Worm (Caenorhabditis elegans) whole organism, L1 larva: ENCODE data around the gene ZK370.6.

ENCODE experiments used
- C04F5.9 ChIP-seq: sonication (generic microtip); optimal IDR thresholded peaks from 2 replicates; lab custom pipeline; 2016; ENCODE audit warnings: missing genetic modification characterization, missing compliant biosample characterization
- C16A3.4 ChIP-seq: fragments of 150-350 bp; optimal IDR thresholded peaks from 2 replicates; lab custom pipeline; 2014; ENCODE audit warnings: missing biosample characterization, missing genetic modification characterization
- C34B4.2 ChIP-seq: sonication (generic microtip); optimal IDR thresholded peaks from 2 replicates; lab custom pipeline; 2017; ENCODE audit warnings: mild to moderate bottlenecking, missing genetic modification characterization, missing compliant biosample characterization
- F16B12.6 ChIP-seq: fragments of 150-350 bp; optimal IDR thresholded peaks from 2 replicates; lab custom pipeline; 2014; ENCODE audit warnings: missing biosample characterization, missing genetic modification characterization
- ceh-8 ChIP-seq: fragments of 200-800 bp; sonication (Bioruptor generic); optimal IDR thresholded peaks from 2 replicates; lab custom pipeline; 2018; ENCODE audit warnings: mild to moderate bottlenecking, missing genetic modification characterization, moderate library complexity, missing compliant biosample characterization
- ceh-88 ChIP-seq: fragments of 200-800 bp; sonication (Bioruptor generic); IDR thresholded peaks from 2 replicates; pipeline ENCODE4 v1.3.6; 2022; ENCODE audit warnings: missing genetic modification characterization, missing compliant biosample characterization
- ceh-90 ChIP-seq: sonication (generic microtip); optimal IDR thresholded peaks from 2 replicates; lab custom pipeline; 2016; ENCODE audit warnings: missing genetic modification characterization, missing compliant biosample characterization
- ces-1 ChIP-seq: fragments of 150-350 bp; optimal IDR thresholded peaks from 2 replicates; lab custom pipeline; 2014; ENCODE audit warnings: missing biosample characterization, missing genetic modification reagents, missing genetic modification characterization
- dpl-1 ChIP-seq, 3 experiments: fragments of 150-350 bp in 2 of 3; sonication (generic microtip) in 1 of 3; optimal IDR thresholded peaks; 2 replicates each; lab custom pipeline; 2014 to 2017; ENCODE audit warnings: missing biosample characterization in 3 of 3, missing genetic modification characterization in 3 of 3, missing genetic modification reagents in 3 of 3
- dsc-1 ChIP-seq: sonication (generic microtip); optimal IDR thresholded peaks from 2 replicates; lab custom pipeline; 2016; ENCODE audit warnings: mild to moderate bottlenecking, missing genetic modification characterization, missing compliant biosample characterization
- efl-1 ChIP-seq, 4 experiments: fragments of 150-350 bp; optimal IDR thresholded peaks in 3 of 4; peaks in 1 of 4; 1 replicate in 1 of 4; 2 replicates in 3 of 4; lab custom pipeline; 2014; ENCODE audit warnings: missing biosample characterization in 2 of 4, missing genetic modification characterization in 2 of 4, missing genetic modification reagents in 2 of 4
- elt-2 ChIP-seq: sonication (generic microtip); optimal IDR thresholded peaks from 2 replicates; lab custom pipeline; 2016; ENCODE audit warnings: missing genetic modification characterization, mild to moderate bottlenecking, inconsistent platforms, missing compliant biosample characterization, missing genetic modification reagents
- elt-3 ChIP-seq, 6 experiments: fragments of 150-350 bp in 1 of 6; sonication (generic microtip); optimal IDR thresholded peaks; 2 replicates each; lab custom pipeline; 2017 to 2018; ENCODE audit warnings: missing biosample characterization in 6 of 6, missing genetic modification characterization in 6 of 6, inconsistent platforms in 1 of 6
- ets-5 ChIP-seq: fragments of 200-800 bp; sonication (Bioruptor generic); IDR thresholded peaks from 2 replicates; pipeline ENCODE4 v1.3.6; 2022; ENCODE audit warnings: missing genetic modification characterization, missing compliant biosample characterization
- fkh-10 ChIP-seq: sonication (generic microtip); optimal IDR thresholded peaks from 2 replicates; lab custom pipeline; 2017; ENCODE audit warnings: missing biosample characterization, missing genetic modification reagents, missing genetic modification characterization
- fkh-4 ChIP-seq: sonication (generic microtip); optimal IDR thresholded peaks from 2 replicates; lab custom pipeline; 2016; ENCODE audit warnings: missing compliant biosample characterization, missing genetic modification characterization, borderline replicate concordance
- fos-1 ChIP-seq: fragments of 150-350 bp; optimal IDR thresholded peaks from 2 replicates; lab custom pipeline; 2014; ENCODE audit warnings: missing biosample characterization, missing genetic modification characterization
- grh-1 ChIP-seq: fragments of 200-800 bp; sonication (Bioruptor generic); IDR thresholded peaks from 2 replicates; pipeline ENCODE4 v1.3.6; 2022; ENCODE audit warnings: missing genetic modification reagents, missing genetic modification characterization, missing compliant biosample characterization
- irx-1 ChIP-seq: sonication (generic microtip); optimal IDR thresholded peaks from 2 replicates; lab custom pipeline; 2016; ENCODE audit warnings: missing genetic modification characterization, missing compliant biosample characterization
- lin-15B ChIP-seq: fragments of 150-350 bp; sonication (generic microtip); optimal IDR thresholded peaks from 3 replicates; lab custom pipeline; 2014; ENCODE audit warnings: missing biosample characterization, missing genetic modification characterization
- lin-35 ChIP-seq, 2 experiments: fragments of 150-350 bp; optimal IDR thresholded peaks; 2 replicates each; lab custom pipeline; 2014; ENCODE audit warnings: missing biosample characterization in 2 of 2, missing genetic modification characterization in 2 of 2, missing genetic modification reagents in 2 of 2
- lir-3 ChIP-seq: sonication (generic microtip); optimal IDR thresholded peaks from 2 replicates; lab custom pipeline; 2016; ENCODE audit warnings: mild to moderate bottlenecking, missing genetic modification characterization, moderate library complexity, missing compliant biosample characterization; ENCODE audit not compliant: poor library complexity
- lsy-2 ChIP-seq, 2 experiments: fragments of 150-350 bp; optimal IDR thresholded peaks; 2 replicates each; lab custom pipeline; 2014; ENCODE audit warnings: missing biosample characterization in 2 of 2, missing genetic modification characterization in 2 of 2
- mab-9 ChIP-seq: fragments of 200-800 bp; sonication (Bioruptor generic); IDR thresholded peaks from 2 replicates; pipeline ENCODE4 v1.3.6; 2022; ENCODE audit warnings: missing genetic modification reagents, missing genetic modification characterization, missing compliant biosample characterization
- mdl-1 ChIP-seq, 2 experiments: fragments of 150-350 bp; optimal IDR thresholded peaks; 2 replicates each; lab custom pipeline; 2014 to 2017; ENCODE audit warnings: missing biosample characterization in 2 of 2, missing genetic modification characterization in 2 of 2, inconsistent platforms in 1 of 2
- mef-2 ChIP-seq: fragments of 150-350 bp; optimal IDR thresholded peaks from 2 replicates; lab custom pipeline; 2014; ENCODE audit warnings: missing biosample characterization, missing genetic modification characterization
- nhr-71 ChIP-seq: sonication (generic microtip); optimal IDR thresholded peaks from 2 replicates; lab custom pipeline; 2016; ENCODE audit warnings: mild to moderate bottlenecking, missing genetic modification characterization, moderate library complexity, missing compliant biosample characterization
- nhr-76 ChIP-seq: sonication (generic microtip); optimal IDR thresholded peaks from 2 replicates; lab custom pipeline; 2017; ENCODE audit warnings: missing biosample characterization, missing genetic modification characterization
- nhr-77 ChIP-seq: fragments of 150-350 bp; optimal IDR thresholded peaks from 2 replicates; lab custom pipeline; 2014; ENCODE audit warnings: missing biosample characterization, missing genetic modification characterization
- nhr-85 ChIP-seq: sonication (generic microtip); peaks from one replicate; lab custom pipeline; 2016; ENCODE audit warnings: missing genetic modification characterization, inconsistent platforms, missing compliant biosample characterization
- nhr-90 ChIP-seq: sonication (generic microtip); optimal IDR thresholded peaks from 2 replicates; lab custom pipeline; 2016; ENCODE audit warnings: mild to moderate bottlenecking, missing genetic modification characterization, missing compliant biosample characterization; ENCODE audit not compliant: poor library complexity
- pax-3 ChIP-seq: fragments of 200-800 bp; sonication (Bioruptor generic); optimal IDR thresholded peaks from 2 replicates; lab custom pipeline; 2018; ENCODE audit warnings: mild to moderate bottlenecking, missing genetic modification characterization, moderate library complexity, missing compliant biosample characterization
- snpc-4 ChIP-seq: fragments of 150-350 bp; optimal IDR thresholded peaks from 2 replicates; lab custom pipeline; 2014; ENCODE audit warnings: missing biosample characterization, missing genetic modification characterization
- sox-4 ChIP-seq: sonication (generic microtip); optimal IDR thresholded peaks from 2 replicates; lab custom pipeline; 2016; ENCODE audit warnings: missing genetic modification characterization, missing compliant biosample characterization
- sup-37 ChIP-seq: fragments of 200-800 bp; sonication (Bioruptor generic); optimal IDR thresholded peaks from 2 replicates; lab custom pipeline; 2018; ENCODE audit warnings: mild to moderate bottlenecking, missing genetic modification characterization, missing compliant biosample characterization
- swsn-7 ChIP-seq: sonication (generic microtip); optimal IDR thresholded peaks from 2 replicates; lab custom pipeline; 2016; ENCODE audit warnings: missing genetic modification characterization, missing compliant biosample characterization
- tbx-2 ChIP-seq: sonication (generic microtip); optimal IDR thresholded peaks from 2 replicates; lab custom pipeline; 2016; ENCODE audit warnings: missing genetic modification characterization, missing compliant biosample characterization
- tlp-1 ChIP-seq: fragments of 150-350 bp; optimal IDR thresholded peaks from 2 replicates; lab custom pipeline; 2014; ENCODE audit warnings: missing biosample characterization, missing genetic modification characterization
- unc-130 ChIP-seq: fragments of 150-350 bp; optimal IDR thresholded peaks from 2 replicates; lab custom pipeline; 2017; ENCODE audit warnings: missing biosample characterization, missing genetic modification characterization, inconsistent platforms
- unc-98 ChIP-seq: fragments of 200-800 bp; sonication (Bioruptor generic); IDR thresholded peaks from 2 replicates; pipeline ENCODE4 v1.3.6; 2022; ENCODE audit warnings: missing genetic modification characterization, missing compliant biosample characterization
- vab-15 ChIP-seq: sonication (generic microtip); optimal IDR thresholded peaks from 2 replicates; lab custom pipeline; 2017; ENCODE audit warnings: missing genotype, mild to moderate bottlenecking, missing genetic modification characterization, missing compliant biosample characterization
- zag-1 ChIP-seq: fragments of 150-350 bp; optimal IDR thresholded peaks from 2 replicates; lab custom pipeline; 2014; ENCODE audit warnings: missing biosample characterization, missing genetic modification characterization
- ztf-11 ChIP-seq, 2 experiments: sonication (generic microtip); optimal IDR thresholded peaks; 2 replicates each; lab custom pipeline; 2016 to 2017; ENCODE audit warnings: missing genetic modification characterization in 2 of 2, missing biosample characterization in 1 of 2, missing compliant biosample characterization in 1 of 2
- ztf-4 ChIP-seq: fragments of 150-350 bp; optimal IDR thresholded peaks from 2 replicates; lab custom pipeline; 2014; ENCODE audit warnings: missing biosample characterization, missing genetic modification characterization

ZK370.6 gene

DNA sequence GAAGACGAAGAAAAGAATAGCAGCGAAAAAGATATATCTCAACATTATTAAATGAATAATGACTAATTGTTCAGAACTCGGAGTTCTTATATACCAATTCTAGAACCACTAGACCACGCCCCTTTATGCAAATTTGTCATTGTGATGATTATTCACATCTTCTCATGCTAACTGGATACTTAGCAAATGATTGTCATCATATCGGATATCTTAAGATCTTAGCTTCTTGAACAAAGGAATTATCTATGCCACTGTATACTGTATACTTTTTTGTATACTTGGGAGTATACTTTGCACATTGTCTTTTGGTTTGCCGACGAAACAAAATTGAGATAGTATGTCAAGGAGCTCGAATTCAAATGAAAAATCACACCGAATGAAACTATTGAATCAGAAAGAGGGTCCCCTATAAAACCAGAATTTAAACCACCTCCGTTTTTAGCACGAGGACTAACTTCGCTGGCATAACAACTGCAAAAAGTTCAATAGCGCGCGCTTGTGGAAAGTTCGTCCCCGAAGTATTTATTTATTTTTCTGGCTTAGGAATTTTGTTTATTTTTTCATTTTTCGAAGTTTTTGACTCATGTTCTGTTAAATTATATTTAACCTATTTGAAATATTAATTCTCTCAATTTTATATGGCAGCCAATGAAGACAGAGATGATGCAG, 43.2 kb downstream of the ZK370.6 start, which contains the start of the genes sdz-1 and vps-33.1 (continued):
- no peak for TF ChIP-seq tlp-1 (tag; lab: Kevin White, UChicago)
- TF ChIP-seq elt-3 (tag; optimal IDR thresholded peaks at IDR 0.05; lab: Kevin White, UChicago), result peak in 2 of 6 experiments; percentile 1 to 36
- peak; percentile 10 for TF ChIP-seq fkh-4 (tag; lab: Kevin White, UChicago)
- peak; percentile 55 for TF ChIP-seq tbx-2 (tag; lab: Kevin White, UChicago)
- TF ChIP-seq lin-15B, result peak; percentile 44
- no peak for TF ChIP-seq swsn-7
- peak; percentile 9 for TF ChIP-seq dsc-1
- peak; percentile 70 for TF ChIP-seq C16A3.4
- no peak for TF ChIP-seq C04F5.9 (tag; lab: Kevin White, UChicago)
- TF ChIP-seq ztf-11 (tag; optimal IDR thresholded peaks at IDR 0.05; lab: Kevin White, UChicago), result peak in 1 of 2 experiments; percentile 58
- peak; percentile 3 for TF ChIP-seq nhr-77 (tag; lab: Kevin White, UChicago)
- TF ChIP-seq nhr-85 (tag; lab: Kevin White, UChicago), result peak; percentile 63
- peak; percentile 49 for TF ChIP-seq F16B12.6
- TF ChIP-seq lir-3 (tag; lab: Kevin White, UChicago), result peak; percentile 74
- no peak for TF ChIP-seq ces-1
- TF ChIP-seq efl-1 (optimal IDR thresholded peaks at IDR 0.05; lab: Kevin White, UChicago), result peak; percentile 73 to 89
- TF ChIP-seq efl-1 (GFP tag; optimal IDR thresholded peaks at IDR 0.05 in 1 of 2; lab: Kevin White, UChicago), result peak; percentile 90 to 98
- TF ChIP-seq ceh-90 (tag; lab: Kevin White, UChicago), result peak; percentile 78
- peak; percentile 46 for TF ChIP-seq nhr-90 (tag; lab: Kevin White, UChicago)
- peak; percentile 42 for TF ChIP-seq snpc-4 (tag; lab: Kevin White, UChicago)
- no peak for TF ChIP-seq elt-2 (tag; lab: Kevin White, UChicago)
- peak; percentile 61 for TF ChIP-seq nhr-71 (tag; lab: Kevin White, UChicago)
- TF ChIP-seq dpl-1 (GFP tag; optimal IDR thresholded peaks at IDR 0.05; lab: Kevin White, UChicago), result peak; percentile 73 to 89 (median 83)
- TF ChIP-seq unc-130, result peak; percentile 24
- no peak for TF ChIP-seq ceh-88
- TF ChIP-seq unc-98, result no peak
- TF ChIP-seq fos-1, result no peak
- peak; percentile 91 to 94 for TF ChIP-seq lin-35 (GFP tag; optimal IDR thresholded peaks at IDR 0.05; lab: Kevin White, UChicago)
- TF ChIP-seq mef-2, result no peak
- peak; percentile 42 to 86 for TF ChIP-seq lsy-2 (tag; optimal IDR thresholded peaks at IDR 0.05; lab: Kevin White, UChicago)
- TF ChIP-seq nhr-76, result no peak
- no peak for TF ChIP-seq ztf-4 (tag; lab: Kevin White, UChicago)
- TF ChIP-seq C34B4.2 (tag; lab: Kevin White, UChicago), result no peak
- no peak for TF ChIP-seq ets-5 (GFP tag; lab: Robert Waterston, UW)

DNA sequence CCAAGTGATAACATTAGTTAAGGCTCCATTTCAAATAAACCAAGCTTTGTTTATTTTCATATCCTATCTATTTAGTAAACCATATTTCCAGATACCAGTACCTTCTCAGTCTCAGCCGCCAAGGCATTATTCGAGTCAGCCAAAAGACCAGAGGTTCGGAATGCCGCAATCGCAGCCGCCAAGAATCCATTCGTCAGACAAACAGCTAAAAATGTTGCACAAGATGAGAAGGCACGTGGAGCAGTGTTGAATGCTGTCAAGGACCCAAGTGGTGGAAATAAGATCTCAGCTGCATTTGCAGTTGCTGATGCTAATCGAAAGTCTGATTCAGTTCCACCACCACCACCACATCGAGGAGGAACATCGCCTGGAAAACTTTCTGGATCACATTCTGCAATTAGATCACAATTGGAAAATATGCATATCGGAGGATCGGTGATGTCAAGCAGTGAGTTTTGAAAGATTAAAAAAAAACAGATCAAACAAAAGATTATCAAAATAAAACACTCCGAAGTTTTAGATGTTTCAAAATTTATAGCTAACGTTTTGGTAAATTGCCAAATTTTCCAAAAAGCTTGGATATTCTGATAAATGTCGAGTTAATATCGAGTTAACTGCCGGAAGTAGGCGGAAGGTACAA, 46.3 kb downstream of the ZK370.6 start:
- TF ChIP-seq sup-37 (no peak), sox-4 (tag; lab: Kevin White, UChicago) (no peak), zag-1 (no peak), ceh-90 (tag; lab: Kevin White, UChicago) (no peak), pax-3 (tag; lab: Kevin White, UChicago) (no peak), mab-9 (GFP tag; lab: Robert Waterston, UW) (no peak), grh-1 (no peak), irx-1 (tag; lab: Kevin White, UChicago) (no peak), fkh-10 (GFP tag; lab: Kevin White, UChicago) (no peak), nhr-71 (tag; lab: Kevin White, UChicago) (no peak), vab-15 (no peak), mdl-1 (tag; optimal IDR thresholded peaks at IDR 0.05; lab: Kevin White, UChicago) (no peak), ets-5 (GFP tag; lab: Robert Waterston, UW) (no peak), ceh-8 (GFP tag; lab: Kevin White, UChicago) (no peak)
